Worm (Caenorhabditis elegans): ENCODE results near the gene D1086.7.

ce11 chrV:14126341-14126924, 42.4 kb downstream of the D1086.7 start:
- TF ChIP-seq ama-1 (optimal IDR thresholded peaks at IDR 0.05), result no peak
- no peak for TF ChIP-seq ceh-36 (tag; optimal IDR thresholded peaks at IDR 0.05)
- TF ChIP-seq hmg-4 (GFP tag; optimal IDR thresholded peaks at IDR 0.05), result no peak
- TF ChIP-seq flt-1 (GFP tag; IDR thresholded peaks at IDR 0.05), result no peak
- no peak for TF ChIP-seq tbx-11 (GFP tag; IDR thresholded peaks at IDR 0.05)
- TF ChIP-seq aly-1 (tag; optimal IDR thresholded peaks at IDR 0.05), result no peak
- no peak for TF ChIP-seq B0310.2 (tag; optimal IDR thresholded peaks at IDR 0.05)
- no peak for TF ChIP-seq tbx-37 (GFP tag; conservative IDR thresholded peaks at IDR 0.05)
